Worm (Caenorhabditis elegans): ENCODE measurements around the gene Y60C6A.1.

Y60C6A.1 gene

DNA sequence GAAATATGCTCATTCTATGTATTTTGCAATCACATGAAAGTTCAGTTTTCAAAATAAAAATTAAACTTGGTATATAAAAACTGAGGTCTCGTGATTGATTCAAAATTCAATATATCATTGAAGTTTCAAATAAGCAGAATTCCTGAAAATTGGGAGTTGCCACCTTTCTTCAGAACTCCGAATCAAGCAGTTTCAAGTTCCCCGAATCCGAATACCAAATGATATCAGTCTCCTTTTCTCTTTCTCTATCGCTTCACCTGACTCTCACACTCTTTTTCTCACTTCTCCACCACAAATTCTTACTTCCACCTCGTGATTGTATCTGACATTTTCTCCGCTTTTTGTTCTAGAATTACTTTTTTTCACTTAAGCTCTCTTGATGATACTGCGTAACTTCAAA is 10.9 kb downstream of the Y60C6A.1 start, which contains the start of gene R02F11.2:
TSS of gene R02F11.2 (plus strand) at position 292 of the 400 bp plus-strand sequence.
- TF ChIP-seq C04F5.9 (tag; optimal IDR thresholded peaks at IDR 0.05) (no peak), isw-1 (GFP tag; IDR thresholded peaks at IDR 0.05) (no peak), xbp-1 (tag; optimal IDR thresholded peaks at IDR 0.05) (no peak), sptf-1 (tag; optimal IDR thresholded peaks at IDR 0.05) (no peak), ceh-88 (GFP tag; IDR thresholded peaks at IDR 0.05) (no peak), nhr-76 (tag; optimal IDR thresholded peaks at IDR 0.05) (no peak), nhr-237 (tag; optimal IDR thresholded peaks at IDR 0.05) (no peak), aha-1 (tag; optimal IDR thresholded peaks at IDR 0.05) (no peak), ets-5 (GFP tag; IDR thresholded peaks at IDR 0.05) (no peak), ztf-4 (tag; optimal IDR thresholded peaks at IDR 0.05) (peak; percentile 49), ceh-82 (tag; optimal IDR thresholded peaks at IDR 0.05) (no peak), F16B12.6 (tag; optimal IDR thresholded peaks at IDR 0.05) (no peak), ceh-8 (GFP tag; optimal IDR thresholded peaks at IDR 0.05) (no peak), ama-1 (optimal IDR thresholded peaks at IDR 0.05) (no peak), jun-1 (tag; optimal IDR thresholded peaks at IDR 0.05) (no peak), Y116A8C.19 (tag; optimal IDR thresholded peaks at IDR 0.05; ENCODE audit: borderline replicate concordance) (no peak), snpc-4 (tag; optimal IDR thresholded peaks at IDR 0.05) (no peak), pax-3 (tag; optimal IDR thresholded peaks at IDR 0.05) (peak; percentile 51), mdl-1 (tag; optimal IDR thresholded peaks at IDR 0.05) (no peak), fkh-8 (tag; optimal IDR thresholded peaks at IDR 0.05) (peak; percentile 96), efl-1 (optimal IDR thresholded peaks at IDR 0.05) (no peak), efl-1 (GFP tag; optimal IDR thresholded peaks at IDR 0.05 in 1 of 2) (no peak), nhr-71 (tag; optimal IDR thresholded peaks at IDR 0.05) (peak; percentile 85), nhr-11 (tag; optimal IDR thresholded peaks at IDR 0.05) (peak; percentile 7), C16A3.4 (tag; optimal IDR thresholded peaks at IDR 0.05) (no peak), nhr-47 (tag; optimal IDR thresholded peaks at IDR 0.05) (peak; percentile 74), unc-86 (tag; optimal IDR thresholded peaks at IDR 0.05) (no peak), nhr-12 (tag; optimal IDR thresholded peaks at IDR 0.05) (no peak), lin-15B (tag; optimal IDR thresholded peaks at IDR 0.05) (no peak), nhr-20 (tag; optimal IDR thresholded peaks at IDR 0.05) (peak; percentile 17), nhr-19 (GFP tag; conservative IDR thresholded peaks at IDR 0.05) (no peak), irx-1 (tag; optimal IDR thresholded peaks at IDR 0.05) (no peak), unc-130 (tag; optimal IDR thresholded peaks at IDR 0.05) (no peak), nhr-77 (tag; optimal IDR thresholded peaks at IDR 0.05) (no peak), mab-9 (GFP tag; IDR thresholded peaks at IDR 0.05) (no peak), vab-15 (tag; optimal IDR thresholded peaks at IDR 0.05) (no peak), rnt-1 (tag; optimal IDR thresholded peaks at IDR 0.05) (no peak), hlh-4 (tag; optimal IDR thresholded peaks at IDR 0.05) (peak; percentile 92), sox-4 (tag; optimal IDR thresholded peaks at IDR 0.05) (peak; percentile 52), grh-1 (GFP tag; IDR thresholded peaks at IDR 0.05) (no peak), lsy-2 (tag; optimal IDR thresholded peaks at IDR 0.05) (no peak), lin-35 (GFP tag; optimal IDR thresholded peaks at IDR 0.05) (no peak), nhr-90 (tag; optimal IDR thresholded peaks at IDR 0.05; ENCODE audit: poor library complexity) (no peak), fkh-4 (tag; optimal IDR thresholded peaks at IDR 0.05; ENCODE audit: borderline replicate concordance) (no peak), pag-3 (tag; optimal IDR thresholded peaks at IDR 0.05; ENCODE audit: borderline replicate concordance, insufficient read depth) (no peak), lin-13 (GFP tag; optimal IDR thresholded peaks at IDR 0.05) (no peak), aly-2 (tag; optimal IDR thresholded peaks at IDR 0.05) (no peak), fkh-10 (GFP tag; optimal IDR thresholded peaks at IDR 0.05) (no peak), swsn-7 (tag; optimal IDR thresholded peaks at IDR 0.05) (peak; percentile 28), mef-2 (tag; optimal IDR thresholded peaks at IDR 0.05) (no peak), lir-3 (tag; optimal IDR thresholded peaks at IDR 0.05; ENCODE audit: poor library complexity) (no peak), efl-3 (GFP tag; optimal IDR thresholded peaks at IDR 0.05) (no peak)

All from whole organism, L1 larva.